Worm (Caenorhabditis elegans) whole organism, mixed stage, embryonic: ENCODE data around the gene F01F1.11.

Experiments
- M03D4.4 ChIP-seq: sonication (generic microtip); optimal IDR thresholded peaks from 2 replicates; lab custom pipeline; 2017; ENCODE audit warnings: mild to moderate bottlenecking, missing genetic modification characterization, missing compliant biosample characterization
- bed-3 ChIP-seq: fragments of 200-800 bp; sonication (Bioruptor generic); optimal IDR thresholded peaks from 3 replicates; lab custom pipeline; 2018; ENCODE audit warnings: mild to moderate bottlenecking, missing genetic modification characterization, moderate library complexity, missing compliant biosample characterization
- blmp-1 ChIP-seq: fragments of 150-350 bp; optimal IDR thresholded peaks from 2 replicates; lab custom pipeline; 2014; ENCODE audit warnings: missing biosample characterization, missing genetic modification characterization
- ceh-39 ChIP-seq: fragments of 150-350 bp; optimal IDR thresholded peaks from 2 replicates; lab custom pipeline; 2014; ENCODE audit warnings: missing biosample characterization, missing genetic modification characterization
- ceh-43 ChIP-seq: fragments of 200-800 bp; sonication (Bioruptor generic); optimal IDR thresholded peaks from 2 replicates; lab custom pipeline; 2018; ENCODE audit warnings: mild to moderate bottlenecking, missing genetic modification characterization, moderate library complexity, missing compliant biosample characterization
- ceh-83 ChIP-seq: fragments of 200-800 bp; sonication (Bioruptor generic); optimal IDR thresholded peaks from 2 replicates; lab custom pipeline; 2018; ENCODE audit warnings: mild to moderate bottlenecking, missing genetic modification characterization, missing compliant biosample characterization
- ces-1 ChIP-seq: fragments of 150-350 bp; optimal IDR thresholded peaks from 2 replicates; lab custom pipeline; 2014; ENCODE audit warnings: missing biosample characterization, missing genetic modification reagents, missing genetic modification characterization
- cnd-1 ChIP-seq: fragments of 200-800 bp; sonication (Bioruptor generic); optimal IDR thresholded peaks from 2 replicates; lab custom pipeline; 2018; ENCODE audit warnings: mild to moderate bottlenecking, missing genetic modification characterization, missing compliant biosample characterization
- drap-1 ChIP-seq: fragments of 200-800 bp; sonication (Bioruptor generic); optimal IDR thresholded peaks from 3 replicates; lab custom pipeline; 2018; ENCODE audit warnings: mild to moderate bottlenecking, missing genetic modification characterization, missing compliant biosample characterization
- elt-1 ChIP-seq: sonication (generic microtip); optimal IDR thresholded peaks from 2 replicates; lab custom pipeline; 2017; ENCODE audit warnings: missing genetic modification characterization, mild to moderate bottlenecking, missing compliant biosample characterization, antibody characterized with exemption, moderate library complexity, borderline replicate concordance; ENCODE audit not compliant: insufficient read depth
- elt-3 ChIP-seq: fragments of 150-350 bp; optimal IDR thresholded peaks from 2 replicates; lab custom pipeline; 2014; ENCODE audit warnings: missing biosample characterization, missing genetic modification characterization
- flh-1 ChIP-seq: fragments of 200-800 bp; sonication (Bioruptor generic); optimal IDR thresholded peaks from 2 replicates; lab custom pipeline; 2018; ENCODE audit warnings: mild to moderate bottlenecking, missing genetic modification characterization, moderate library complexity, missing compliant biosample characterization
- ham-2 ChIP-seq: fragments of 200-800 bp; sonication (Bioruptor generic); optimal IDR thresholded peaks from 2 replicates; lab custom pipeline; 2018; ENCODE audit warnings: mild to moderate bottlenecking, missing genetic modification characterization, missing compliant biosample characterization
- hlh-1 ChIP-seq: fragments of 150-350 bp; optimal IDR thresholded peaks from 2 replicates; lab custom pipeline; 2014; ENCODE audit warnings: missing biosample characterization, missing genetic modification reagents, missing genetic modification characterization
- lin-13 ChIP-seq: fragments of 150-350 bp; optimal IDR thresholded peaks from 2 replicates; lab custom pipeline; 2014; ENCODE audit warnings: missing biosample characterization, missing genetic modification characterization
- mab-5 ChIP-seq: fragments of 150-350 bp; optimal IDR thresholded peaks from 2 replicates; lab custom pipeline; 2014; ENCODE audit warnings: missing biosample characterization, missing genetic modification characterization
- mls-2 ChIP-seq: sonication (generic microtip); optimal IDR thresholded peaks from 2 replicates; lab custom pipeline; 2016; ENCODE audit warnings: mild to moderate bottlenecking, missing genetic modification characterization, moderate library complexity, missing compliant biosample characterization
- nhr-2 ChIP-seq: fragments of 150-350 bp; optimal IDR thresholded peaks from 2 replicates; lab custom pipeline; 2014; ENCODE audit warnings: missing biosample characterization, missing genetic modification characterization
- nhr-28 ChIP-seq: fragments of 150-350 bp; optimal IDR thresholded peaks from 2 replicates; lab custom pipeline; 2014; ENCODE audit warnings: missing biosample characterization, missing genetic modification characterization
- nhr-76 ChIP-seq: sonication (generic microtip); optimal IDR thresholded peaks from 2 replicates; lab custom pipeline; 2017; ENCODE audit warnings: missing biosample characterization, missing genetic modification characterization
- pha-4 ChIP-seq: fragments of 150-350 bp; optimal IDR thresholded peaks from 2 replicates; lab custom pipeline; 2018; ENCODE audit warnings: missing biosample characterization, missing genetic modification reagents, missing genetic modification characterization
- sem-2 ChIP-seq: fragments of 200-800 bp; sonication (Bioruptor generic); optimal IDR thresholded peaks from 2 replicates; lab custom pipeline; 2018; ENCODE audit warnings: mild to moderate bottlenecking, missing genetic modification characterization, missing compliant biosample characterization
- snpc-4 ChIP-seq: fragments of 150-350 bp; optimal IDR thresholded peaks from 2 replicates; lab custom pipeline; 2014; ENCODE audit warnings: missing biosample characterization, missing genetic modification characterization
- sptf-1 ChIP-seq: sonication (generic microtip); optimal IDR thresholded peaks from 2 replicates; lab custom pipeline; 2017; ENCODE audit warnings: mild to moderate bottlenecking, missing genetic modification characterization, moderate library complexity, missing compliant biosample characterization
- tbx-8 ChIP-seq: fragments of 200-800 bp; sonication (Bioruptor generic); optimal IDR thresholded peaks from 2 replicates; lab custom pipeline; 2018; ENCODE audit warnings: mild to moderate bottlenecking, missing genetic modification characterization, moderate library complexity, missing compliant biosample characterization
- unc-120 ChIP-seq: sonication (generic microtip); optimal IDR thresholded peaks from 2 replicates; lab custom pipeline; 2017; ENCODE audit warnings: missing genetic modification characterization, missing compliant biosample characterization; ENCODE audit not compliant: poor library complexity, severe bottlenecking
- unc-62 ChIP-seq: fragments of 150-350 bp; optimal IDR thresholded peaks from 2 replicates; lab custom pipeline; 2014; ENCODE audit warnings: missing biosample characterization, missing genetic modification reagents, missing genetic modification characterization
- zip-8 ChIP-seq: fragments of 150-350 bp; optimal IDR thresholded peaks from 2 replicates; lab custom pipeline; 2014; ENCODE audit warnings: missing biosample characterization, missing genetic modification characterization
- ztf-11 ChIP-seq: fragments of 150-350 bp; optimal IDR thresholded peaks from 2 replicates; lab custom pipeline; 2014; ENCODE audit warnings: missing biosample characterization, missing genetic modification characterization

F01F1.11 gene

DNA sequence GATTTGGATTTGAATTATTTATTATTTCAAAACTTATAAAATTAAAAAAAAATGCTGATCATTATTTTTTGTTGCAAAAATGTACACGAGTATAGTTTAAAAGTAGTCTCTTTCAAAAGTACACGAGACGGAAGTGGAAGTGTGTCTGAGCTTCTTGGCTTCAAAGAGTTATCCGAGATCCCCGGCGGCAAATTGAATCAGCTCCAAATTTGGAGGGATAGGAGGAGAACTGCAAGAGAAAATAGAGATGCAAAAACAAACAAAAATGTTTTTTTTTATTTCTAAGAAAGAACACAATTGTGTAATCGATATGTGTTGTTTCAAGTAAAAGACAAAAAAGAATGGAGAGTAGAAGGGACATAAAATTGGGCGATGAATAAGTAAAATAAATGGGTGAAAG, 30.9 kb upstream of the F01F1.11 start:
- TF ChIP-seq ces-1 (GFP tag; lab: Kevin White, UChicago) (peak; percentile 82), nhr-28 (tag; lab: Kevin White, UChicago) (no peak)

ce11 chrIII:5900709-5901108, 29.0 kb upstream of the F01F1.11 start:
- TF ChIP-seq nhr-2 (tag; lab: Kevin White, UChicago) (peak; percentile 85), zip-8 (tag; lab: Kevin White, UChicago) (peak; percentile 92), ceh-39 (peak; percentile 96), ham-2 (GFP tag; lab: Kevin White, UChicago) (no peak)

- TF ChIP-seq unc-120 (peak; percentile 67), bed-3 (no peak), hlh-1 (peak; percentile 59), nhr-28 (tag; lab: Kevin White, UChicago) (no peak), pha-4 (tag; lab: Kevin White, UChicago) (no peak), flh-1 (GFP tag; lab: Kevin White, UChicago) (no peak)
- TF ChIP-seq, all 35 proteins: peak for 2
These were observed 27.0 kb upstream of the F01F1.11 start for ce11 chrIII:5898631-5899030.

ce11 chrIII:5897468-5897867, 25.8 kb upstream of the F01F1.11 start:
- TF ChIP-seq sem-2 (GFP tag; lab: Kevin White, UChicago), result no peak
- TF ChIP-seq ces-1 (GFP tag; lab: Kevin White, UChicago), result peak; percentile 27

ce11 chrIII:5895913-5896312, 24.2 kb upstream of the F01F1.11 start, which contains the start of gene pxl-1:
pxl-1 (minus strand) TSS chrIII:5896013.
- TF ChIP-seq unc-120 (no peak), ztf-11 (tag; lab: Kevin White, UChicago) (no peak), cnd-1 (tag; lab: Kevin White, UChicago) (no peak), blmp-1 (tag; lab: Kevin White, UChicago) (no peak)
- TF ChIP-seq, all 35 proteins: peak for 0

DNA sequence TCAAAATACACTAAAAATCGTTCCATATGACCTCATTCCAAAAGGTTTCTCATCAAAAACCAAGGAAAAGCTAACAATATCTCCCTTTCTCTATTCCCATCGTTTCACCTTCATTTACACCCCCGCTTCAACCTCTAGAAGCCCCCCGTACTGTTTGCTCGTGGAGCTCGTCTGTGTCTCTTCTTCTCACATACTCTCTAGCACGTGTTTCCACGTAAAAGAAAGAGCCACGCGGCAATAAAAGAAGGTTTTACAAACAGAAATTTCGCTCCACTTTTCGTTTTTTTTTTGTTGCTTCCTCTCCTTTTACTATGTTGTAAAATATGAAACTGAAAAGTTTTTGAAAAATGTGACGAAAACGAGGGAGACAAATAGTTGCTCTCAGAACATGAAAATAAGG, 21.2 kb upstream of the F01F1.11 start:
- no peak for TF ChIP-seq ham-2 (GFP tag; lab: Kevin White, UChicago)
- no peak for TF ChIP-seq elt-1 (tag; lab: Kevin White, UChicago)
- no peak for TF ChIP-seq nhr-76 (tag; lab: Kevin White, UChicago)

ce11 chrIII:5888675-5889074, 17.0 kb upstream of the F01F1.11 start, which contains the start of gene C28H8.8:
C28H8.8 (minus strand) TSS chrIII:5888775.
- no peak for TF ChIP-seq lin-13 (tag; lab: Kevin White, UChicago)
- TF ChIP-seq snpc-4 (tag; lab: Kevin White, UChicago), result no peak
- TF ChIP-seq blmp-1 (tag; lab: Kevin White, UChicago), result no peak
- no peak for TF ChIP-seq drap-1
- TF ChIP-seq mls-2 (tag; lab: Kevin White, UChicago), result no peak
- TF ChIP-seq sem-2 (GFP tag; lab: Kevin White, UChicago), result no peak
- TF ChIP-seq unc-62 (GFP tag; lab: Kevin White, UChicago), result no peak

ce11 chrIII:5886893-5887292, 15.2 kb upstream of the F01F1.11 start, which contains the start of gene C28H8.7:
C28H8.7 (minus strand) TSS chrIII:5886993.
- TF ChIP-seq ceh-43 (no peak), M03D4.4 (tag; lab: Kevin White, UChicago) (no peak), flh-1 (GFP tag; lab: Kevin White, UChicago) (no peak), nhr-28 (tag; lab: Kevin White, UChicago) (no peak), sem-2 (GFP tag; lab: Kevin White, UChicago) (no peak)

- TF ChIP-seq elt-3 (tag; lab: Kevin White, UChicago), result no peak
- TF ChIP-seq sem-2 (GFP tag; lab: Kevin White, UChicago), result no peak
- no peak for TF ChIP-seq ceh-83
- TF ChIP-seq unc-120, result no peak
- TF ChIP-seq sptf-1, result no peak
- TF ChIP-seq lin-13 (tag; lab: Kevin White, UChicago), result no peak
- TF ChIP-seq mls-2 (tag; lab: Kevin White, UChicago), result no peak
- TF ChIP-seq M03D4.4 (tag; lab: Kevin White, UChicago), result no peak
- no peak for TF ChIP-seq nhr-28 (tag; lab: Kevin White, UChicago)
- no peak for TF ChIP-seq unc-62 (GFP tag; lab: Kevin White, UChicago)
- no peak for TF ChIP-seq zip-8 (tag; lab: Kevin White, UChicago)
- no peak for TF ChIP-seq tbx-8 (GFP tag; lab: Kevin White, UChicago)
- no peak for TF ChIP-seq flh-1 (GFP tag; lab: Kevin White, UChicago)
- no peak for TF ChIP-seq nhr-2 (tag; lab: Kevin White, UChicago)
- no peak for TF ChIP-seq drap-1
- TF ChIP-seq ces-1 (GFP tag; lab: Kevin White, UChicago), result no peak
- TF ChIP-seq ztf-11 (tag; lab: Kevin White, UChicago), result no peak
- no peak for TF ChIP-seq pha-4 (tag; lab: Kevin White, UChicago)
- no peak for TF ChIP-seq mab-5
These were observed 12.8 kb upstream of the F01F1.11 start for ce11 chrIII:5884459-5884858.
